Worm (Caenorhabditis elegans): Measurements from ENCODE around the gene F52E4.5.

F52E4.5 gene

DNA sequence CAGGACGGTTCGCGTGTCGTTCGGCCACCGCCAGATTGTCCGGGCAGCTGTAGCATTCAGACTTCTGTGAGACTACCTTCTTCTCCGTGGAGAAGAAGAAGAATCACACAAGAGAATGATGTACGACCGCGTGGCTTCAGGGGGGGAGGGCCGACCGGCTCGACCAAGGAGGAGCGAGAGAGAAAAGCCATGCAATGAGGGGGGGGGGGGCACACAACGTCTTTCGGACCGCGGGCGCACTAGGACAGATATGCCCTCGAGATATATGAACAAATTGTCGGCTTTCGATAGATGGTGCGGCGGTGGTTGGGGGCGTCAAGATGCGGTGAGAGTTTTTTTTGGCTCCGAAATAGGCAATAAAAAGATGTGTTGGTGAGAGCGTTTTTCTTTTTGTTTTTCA lies 46.5 kb downstream of the F52E4.5 start:
- TF ChIP-seq dao-5 (tag; optimal IDR thresholded peaks at IDR 0.05) (no peak), W03F9.2 (tag; optimal IDR thresholded peaks at IDR 0.05) (no peak), him-1 (tag; optimal IDR thresholded peaks at IDR 0.05) (no peak)

DNA sequence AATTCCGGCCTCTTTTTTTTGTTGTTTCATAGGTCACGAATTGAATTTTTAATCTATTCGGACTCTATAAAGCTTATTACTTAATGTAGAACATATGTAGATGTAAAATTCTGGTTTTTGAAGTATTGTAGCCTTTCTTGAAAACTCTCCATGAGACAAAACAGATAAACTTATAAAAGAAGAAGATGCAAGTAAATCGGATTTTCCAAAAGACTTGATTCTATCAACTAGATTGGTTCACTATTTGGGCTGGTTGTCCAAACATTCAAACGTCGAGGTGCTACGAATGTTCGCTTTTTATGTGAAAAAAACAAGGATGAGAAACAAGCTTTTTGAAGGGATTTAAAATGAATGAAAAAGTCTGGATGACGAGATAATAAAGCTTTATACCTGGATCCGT lies 47.1 kb downstream of the F52E4.5 start:
- TF ChIP-seq W03F9.2 (tag; optimal IDR thresholded peaks at IDR 0.05) (no peak), him-1 (tag; optimal IDR thresholded peaks at IDR 0.05) (no peak), dao-5 (tag; optimal IDR thresholded peaks at IDR 0.05) (no peak)

- TF ChIP-seq W03F9.2 (tag; optimal IDR thresholded peaks at IDR 0.05), result peak; percentile 81
- peak; percentile 95 for TF ChIP-seq dao-5 (tag; optimal IDR thresholded peaks at IDR 0.05)
- TF ChIP-seq him-1 (tag; optimal IDR thresholded peaks at IDR 0.05), result peak; percentile 98
Observed at ce11 chrX:3035972-3036379, 51.2 kb downstream of the F52E4.5 start.
